Worm (Caenorhabditis elegans) whole organism, young adult: ENCODE measurements around the gene Y66D12A.3.

Experiments used
- F57A8.1 ChIP-seq: fragments of 200-800 bp; sonication (Bioruptor generic); optimal IDR thresholded peaks from 2 replicates; lab custom pipeline; 2018; ENCODE audit warnings: mild to moderate bottlenecking, missing genetic modification characterization, moderate library complexity, missing compliant biosample characterization
- dox-1 ChIP-seq: fragments of 200-800 bp; sonication (Bioruptor generic); IDR thresholded peaks from 2 replicates; pipeline ENCODE4 v1.3.6; 2022; ENCODE audit warnings: missing genetic modification reagents, missing genetic modification characterization, missing compliant biosample characterization
- lin-54 ChIP-seq: fragments of 200-800 bp; sonication (Bioruptor generic); optimal IDR thresholded peaks from 2 replicates; lab custom pipeline; 2018; ENCODE audit warnings: mild to moderate bottlenecking, missing genetic modification characterization, missing compliant biosample characterization
- rec-8 ChIP-seq, 2 experiments: sonication (generic microtip); optimal IDR thresholded peaks; 2 replicates each; lab custom pipeline; 2016; ENCODE audit warnings: mild to moderate bottlenecking in 2 of 2, missing genetic modification characterization in 2 of 2, missing genetic modification reagents in 2 of 2, missing genotype in 2 of 2, missing biosample characterization in 1 of 2, missing compliant biosample characterization in 1 of 2, moderate library complexity in 1 of 2
- sea-2 ChIP-seq: fragments of 200-800 bp; sonication (Bioruptor generic); IDR thresholded peaks from 2 replicates; pipeline ENCODE4 v1.3.6; 2022; ENCODE audit warnings: missing genetic modification characterization, missing compliant biosample characterization
- snpc-1.3 ChIP-seq: sonication (generic microtip); optimal IDR thresholded peaks from 2 replicates; lab custom pipeline; 2017; ENCODE audit warnings: missing genetic modification characterization, mild to moderate bottlenecking, missing compliant biosample characterization, antibody characterized with exemption, moderate library complexity, missing genotype, missing genetic modification reagents; ENCODE audit not compliant: insufficient read depth
- snpc-4 ChIP-seq, 5 experiments: fragments of 150-350 bp in 1 of 5; sonication (generic microtip) in 4 of 5; optimal IDR thresholded peaks; 2 replicates each; lab custom pipeline; 2014 to 2018; ENCODE audit warnings: missing genetic modification characterization in 5 of 5, missing biosample characterization in 3 of 5, antibody characterized with exemption in 2 of 5, mild to moderate bottlenecking in 2 of 5, missing compliant biosample characterization in 2 of 5, missing genotype in 2 of 5, moderate library complexity in 2 of 5, missing genetic modification reagents in 1 of 5
- tbx-9 ChIP-seq: sonication (generic microtip); optimal IDR thresholded peaks from 2 replicates; lab custom pipeline; 2016; ENCODE audit warnings: borderline replicate concordance, missing genetic modification characterization, inconsistent platforms, missing compliant biosample characterization

- no peak for TF ChIP-seq sea-2 (GFP tag; lab: Robert Waterston, UW)
- no peak for TF ChIP-seq rec-8 (tag; optimal IDR thresholded peaks at IDR 0.05; lab: Kevin White, UChicago)
- no peak for TF ChIP-seq lin-54 (GFP tag; lab: Kevin White, UChicago)
- TF ChIP-seq F57A8.1: no peak
- TF ChIP-seq snpc-4 (GFP tag; optimal IDR thresholded peaks at IDR 0.05; lab: Kevin White, UChicago): no peak
- no peak for TF ChIP-seq snpc-4 (tag; optimal IDR thresholded peaks at IDR 0.05; lab: Kevin White, UChicago)
- no peak for TF ChIP-seq snpc-1.3
- TF ChIP-seq dox-1 (GFP tag; lab: Robert Waterston, UW): no peak
- TF ChIP-seq tbx-9: no peak
Measured at ce11 chrIII:11544947-11545346, 44.1 kb upstream of the Y66D12A.3 start.
